Worm (Caenorhabditis elegans) whole organism, L3 larva: Measurements from ENCODE around the gene C50E3.7.

Experiments used
- R02D3.7 ChIP-seq: fragments of 150-350 bp; optimal IDR thresholded peaks from 2 replicates; lab custom pipeline; 2014; ENCODE audit warnings: missing biosample characterization, missing genetic modification characterization
- ZK546.5 ChIP-seq: sonication (generic microtip); optimal IDR thresholded peaks from 2 replicates; lab custom pipeline; 2017; ENCODE audit warnings: missing biosample characterization, missing genetic modification characterization
- aly-2 ChIP-seq: fragments of 150-350 bp; optimal IDR thresholded peaks from 2 replicates; lab custom pipeline; 2014; ENCODE audit warnings: missing biosample characterization, missing genetic modification characterization
- ceh-16 ChIP-seq: sonication (generic microtip); optimal IDR thresholded peaks from 2 replicates; lab custom pipeline; 2017; ENCODE audit warnings: missing biosample characterization, missing genetic modification characterization
- ceh-28 ChIP-seq: fragments of 150-350 bp; optimal IDR thresholded peaks from 2 replicates; lab custom pipeline; 2014; ENCODE audit warnings: missing biosample characterization, missing genetic modification reagents, missing genetic modification characterization
- ceh-82 ChIP-seq: fragments of 150-350 bp; optimal IDR thresholded peaks from 2 replicates; lab custom pipeline; 2014; ENCODE audit warnings: missing biosample characterization, missing genetic modification characterization
- daf-12 ChIP-seq: fragments of 150-350 bp; optimal IDR thresholded peaks from 2 replicates; lab custom pipeline; 2014; ENCODE audit warnings: missing biosample characterization, missing genetic modification reagents, missing genetic modification characterization
- egl-5 ChIP-seq: fragments of 150-350 bp; optimal IDR thresholded peaks from 2 replicates; lab custom pipeline; 2017; ENCODE audit warnings: missing biosample characterization, missing genetic modification reagents, missing genetic modification characterization, inconsistent platforms
- elt-2 ChIP-seq: sonication (generic microtip); optimal IDR thresholded peaks from 2 replicates; lab custom pipeline; 2016; ENCODE audit warnings: missing genetic modification reagents, mild to moderate bottlenecking, missing genetic modification characterization, missing compliant biosample characterization
- eor-1 ChIP-seq, 2 experiments: fragments of 150-350 bp; optimal IDR thresholded peaks; 2 replicates each; lab custom pipeline; 2014 to 2018; ENCODE audit warnings: missing biosample characterization in 2 of 2, missing genetic modification characterization in 2 of 2
- fkh-2 ChIP-seq: fragments of 150-350 bp; optimal IDR thresholded peaks from 2 replicates; lab custom pipeline; 2014; ENCODE audit warnings: missing biosample characterization, missing genetic modification reagents, missing genetic modification characterization
- fos-1 ChIP-seq: fragments of 150-350 bp; optimal IDR thresholded peaks from 2 replicates; lab custom pipeline; 2014; ENCODE audit warnings: missing biosample characterization, missing genetic modification characterization
- hmg-11 ChIP-seq: sonication (generic microtip); optimal IDR thresholded peaks from 2 replicates; lab custom pipeline; 2016; ENCODE audit warnings: missing genetic modification characterization, missing compliant biosample characterization
- jun-1 ChIP-seq: fragments of 150-350 bp; optimal IDR thresholded peaks from 2 replicates; lab custom pipeline; 2014; ENCODE audit warnings: missing biosample characterization, missing genetic modification reagents, missing genetic modification characterization
- mml-1 ChIP-seq: fragments of 150-350 bp; sonication (generic microtip); optimal IDR thresholded peaks from 3 replicates; lab custom pipeline; 2014; ENCODE audit warnings: missing biosample characterization, missing genetic modification characterization
- nfya-1 ChIP-seq: sonication (generic microtip); optimal IDR thresholded peaks from 2 replicates; lab custom pipeline; 2017; ENCODE audit warnings: missing genetic modification characterization, mild to moderate bottlenecking, missing compliant biosample characterization, antibody characterized with exemption, moderate library complexity; ENCODE audit not compliant: insufficient read depth
- nhr-11 ChIP-seq: fragments of 150-350 bp; optimal IDR thresholded peaks from 2 replicates; lab custom pipeline; 2014; ENCODE audit warnings: missing biosample characterization, missing genetic modification characterization
- nhr-12 ChIP-seq: fragments of 150-350 bp; optimal IDR thresholded peaks from 2 replicates; lab custom pipeline; 2014; ENCODE audit warnings: missing biosample characterization, missing genetic modification characterization
- nhr-23 ChIP-seq: fragments of 150-350 bp; optimal IDR thresholded peaks from 2 replicates; lab custom pipeline; 2014; ENCODE audit warnings: missing biosample characterization, missing genetic modification reagents, missing genetic modification characterization
- nhr-25 ChIP-seq: sonication (generic microtip); optimal IDR thresholded peaks from 2 replicates; lab custom pipeline; 2017; ENCODE audit warnings: missing biosample characterization, missing genetic modification characterization
- nhr-28 ChIP-seq: fragments of 150-350 bp; optimal IDR thresholded peaks from 2 replicates; lab custom pipeline; 2014; ENCODE audit warnings: missing biosample characterization, missing genetic modification characterization
- nhr-43 ChIP-seq: sonication (generic microtip); optimal IDR thresholded peaks from 2 replicates; lab custom pipeline; 2016; ENCODE audit warnings: mild to moderate bottlenecking, missing genetic modification characterization, missing compliant biosample characterization; ENCODE audit not compliant: poor library complexity, severe bottlenecking
- nhr-76 ChIP-seq: fragments of 150-350 bp; sonication (generic microtip); optimal IDR thresholded peaks from 5 replicates; lab custom pipeline; 2014; ENCODE audit warnings: missing biosample characterization, missing genetic modification characterization
- nhr-77 ChIP-seq: fragments of 150-350 bp; optimal IDR thresholded peaks from 2 replicates; lab custom pipeline; 2014; ENCODE audit warnings: missing biosample characterization, missing genetic modification characterization
- pqm-1 ChIP-seq: fragments of 150-350 bp; optimal IDR thresholded peaks from 2 replicates; lab custom pipeline; 2017; ENCODE audit warnings: missing biosample characterization, missing genetic modification characterization, inconsistent platforms
- sea-2 ChIP-seq: fragments of 150-350 bp; sonication (generic microtip); optimal IDR thresholded peaks from 4 replicates; lab custom pipeline; 2014; ENCODE audit warnings: missing biosample characterization, missing genetic modification reagents, missing genetic modification characterization
- skn-1 ChIP-seq: fragments of 150-350 bp; optimal IDR thresholded peaks from 2 replicates; lab custom pipeline; 2014; ENCODE audit warnings: missing biosample characterization, missing genetic modification characterization
- snpc-4 ChIP-seq: fragments of 150-350 bp; optimal IDR thresholded peaks from 2 replicates; lab custom pipeline; 2014; ENCODE audit warnings: missing biosample characterization, missing genetic modification characterization
- tbx-2 ChIP-seq: sonication (generic microtip); optimal IDR thresholded peaks from 2 replicates; lab custom pipeline; 2016; ENCODE audit warnings: mild to moderate bottlenecking, missing genetic modification characterization, missing compliant biosample characterization
- unc-39 ChIP-seq: sonication (generic microtip); optimal IDR thresholded peaks from 4 replicates; lab custom pipeline; 2017; ENCODE audit warnings: missing biosample characterization, missing genetic modification characterization
- zag-1 ChIP-seq: fragments of 150-350 bp; optimal IDR thresholded peaks from 2 replicates; lab custom pipeline; 2014; ENCODE audit warnings: missing biosample characterization, missing genetic modification characterization
- ztf-4 ChIP-seq: fragments of 150-350 bp; optimal IDR thresholded peaks from 2 replicates; lab custom pipeline; 2014; ENCODE audit warnings: missing biosample characterization, missing genetic modification characterization

C50E3.7 gene

DNA sequence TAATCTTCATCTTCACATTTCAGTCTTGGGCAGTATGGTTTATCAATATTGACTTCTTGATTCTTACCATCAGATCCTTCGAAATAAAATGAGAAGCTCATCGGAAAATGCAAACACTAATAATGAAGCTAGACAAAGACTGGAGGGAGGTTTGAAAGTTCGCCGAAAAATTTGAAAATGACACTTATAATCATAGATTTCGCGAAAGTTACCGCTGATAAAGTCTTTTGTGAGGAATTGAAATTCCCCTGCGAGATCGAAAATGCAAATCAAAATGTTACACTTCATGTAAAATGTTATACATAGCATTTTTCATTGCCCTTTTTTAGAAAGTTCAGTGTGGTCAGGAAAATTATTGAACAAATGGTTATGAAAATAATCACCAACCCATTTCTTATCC is at the start of gene C50E3.7:
C50E3.7 (minus strand) TSS at position 101 of the 400 bp plus-strand sequence.
- TF ChIP-seq tbx-2 (tag; lab: Kevin White, UChicago) (no peak), fkh-2 (no peak), nhr-28 (tag; lab: Kevin White, UChicago) (no peak), daf-12 (tag; lab: Kevin White, UChicago) (no peak), snpc-4 (no peak), nhr-25 (tag; lab: Kevin White, UChicago) (no peak), unc-39 (tag; lab: Kevin White, UChicago) (no peak)

DNA sequence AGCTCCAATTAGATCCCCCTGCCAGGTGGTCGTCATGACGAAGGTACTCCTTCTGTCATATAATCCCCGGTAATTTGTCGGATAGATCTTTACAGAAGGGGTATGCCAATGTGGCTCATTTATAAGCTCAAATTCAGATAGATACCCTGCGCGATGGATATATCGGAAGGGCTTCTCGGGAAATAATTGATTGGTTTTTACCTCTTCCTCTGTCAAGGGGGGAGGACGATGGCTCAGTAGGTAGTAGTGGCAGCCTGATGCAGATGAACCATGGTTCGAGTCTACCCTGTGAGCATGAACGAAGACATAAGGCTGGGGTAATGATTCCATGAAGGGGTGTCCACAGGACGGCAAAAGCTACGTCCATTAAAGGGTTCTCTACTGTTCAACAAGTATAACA is 49.0 kb upstream of the C50E3.7 start:
- TF ChIP-seq ceh-82, result no peak
- TF ChIP-seq nhr-43 (tag; lab: Kevin White, UChicago), result no peak
- TF ChIP-seq hmg-11 (tag; lab: Kevin White, UChicago), result no peak

DNA sequence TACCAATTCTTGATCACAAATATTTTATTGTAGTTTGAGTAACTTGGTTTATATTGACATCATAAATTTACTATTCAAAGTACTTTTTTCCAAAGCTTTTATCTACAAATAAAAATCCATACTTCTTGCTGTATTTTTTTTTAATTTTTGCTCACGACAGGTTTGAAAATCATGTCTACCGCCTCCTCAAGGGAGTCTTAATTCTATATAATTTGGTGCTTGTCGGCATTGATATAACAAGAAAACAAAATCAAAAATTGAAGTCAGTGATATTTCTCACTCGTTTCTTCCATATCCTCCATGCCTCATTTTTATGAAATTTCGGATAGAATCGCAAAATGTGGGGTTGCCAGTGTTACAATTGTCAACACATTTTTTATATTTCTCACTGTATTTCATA is 47.3 kb upstream of the C50E3.7 start, which contains the start of gene str-47:
str-47 (plus strand) TSS at position 301 of the 400 bp plus-strand sequence.
- TF ChIP-seq nhr-76 (no peak), nhr-11 (tag; lab: Kevin White, UChicago) (no peak), ZK546.5 (tag; lab: Kevin White, UChicago) (no peak), nhr-43 (tag; lab: Kevin White, UChicago) (no peak), nhr-12 (tag; lab: Kevin White, UChicago) (no peak), egl-5 (no peak), mml-1 (tag; lab: Kevin White, UChicago) (no peak), pqm-1 (tag; lab: Kevin White, UChicago) (no peak), R02D3.7 (tag; lab: Kevin White, UChicago) (no peak), daf-12 (tag; lab: Kevin White, UChicago) (no peak), elt-2 (no peak), jun-1 (tag; lab: Kevin White, UChicago) (no peak), nhr-28 (tag; lab: Kevin White, UChicago) (no peak)

DNA sequence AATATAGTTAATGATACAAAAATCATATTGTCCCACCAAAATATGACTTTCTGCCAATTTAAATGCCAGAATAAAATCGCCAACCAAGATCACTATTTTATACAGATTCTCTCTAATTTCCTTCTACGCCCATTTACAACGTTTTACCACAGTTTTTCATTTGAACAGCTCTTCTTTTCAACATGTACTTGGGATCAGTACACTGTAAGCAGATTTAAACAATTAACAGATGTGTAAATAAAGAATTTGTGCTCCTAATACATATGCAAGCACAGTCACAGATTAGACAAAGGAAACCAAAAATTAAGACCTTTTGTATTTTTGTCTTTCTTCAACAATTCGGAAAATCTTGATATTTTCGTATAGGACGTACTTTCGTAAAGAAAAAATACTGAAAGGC is 45.2 kb upstream of the C50E3.7 start, which contains the start of gene F07C4.11:
F07C4.11 (minus strand) TSS at position 101 of the 400 bp plus-strand sequence.
- TF ChIP-seq nhr-43 (tag; lab: Kevin White, UChicago) (no peak), sea-2 (GFP tag; lab: Kevin White, UChicago) (no peak), nhr-23 (tag; lab: Kevin White, UChicago) (no peak), hmg-11 (tag; lab: Kevin White, UChicago) (no peak), pqm-1 (tag; lab: Kevin White, UChicago) (no peak), ztf-4 (tag; lab: Kevin White, UChicago) (no peak), nfya-1 (no peak), eor-1 (tag; optimal IDR thresholded peaks at IDR 0.05; lab: Kevin White, UChicago) (no peak), nhr-76 (no peak), zag-1 (tag; lab: Kevin White, UChicago) (no peak), unc-39 (tag; lab: Kevin White, UChicago) (no peak)

DNA sequence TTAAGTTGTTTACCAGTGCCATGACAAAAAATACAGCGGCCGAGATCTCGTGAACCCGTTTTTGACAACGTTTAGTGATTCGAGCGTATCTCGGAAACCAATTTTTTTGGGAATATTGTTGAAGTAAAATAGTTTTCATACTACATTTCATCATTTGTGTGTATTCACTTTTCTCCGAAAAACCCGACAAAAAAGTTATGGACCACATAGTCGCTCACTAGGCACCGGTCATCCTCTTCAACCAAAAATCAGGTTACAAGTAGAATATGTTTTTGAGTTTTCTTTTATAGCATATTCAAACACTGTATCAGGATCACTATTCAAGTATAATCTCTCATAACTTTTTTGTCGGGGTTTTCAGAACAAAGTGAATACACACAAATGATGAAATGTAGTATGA is 43.5 kb upstream of the C50E3.7 start:
- TF ChIP-seq hmg-11 (tag; lab: Kevin White, UChicago) (no peak), tbx-2 (tag; lab: Kevin White, UChicago) (no peak), sea-2 (GFP tag; lab: Kevin White, UChicago) (no peak), mml-1 (tag; lab: Kevin White, UChicago) (no peak), skn-1 (no peak), nhr-43 (tag; lab: Kevin White, UChicago) (no peak), snpc-4 (no peak), ztf-4 (tag; lab: Kevin White, UChicago) (no peak), fos-1 (tag; lab: Kevin White, UChicago) (no peak), aly-2 (no peak), nhr-77 (tag; lab: Kevin White, UChicago) (no peak), ceh-82 (no peak), ceh-28 (tag; lab: Kevin White, UChicago) (no peak), ceh-16 (tag; lab: Kevin White, UChicago) (no peak), eor-1 (tag; optimal IDR thresholded peaks at IDR 0.05; lab: Kevin White, UChicago) (no peak), jun-1 (tag; lab: Kevin White, UChicago) (no peak)
